Worm (Caenorhabditis elegans): ENCODE results near the gene T25B6.5.

The T25B6.5 gene

ce11 chrX:8971461-8971860, 50.1 kb downstream of the T25B6.5 start (continued):
- TF ChIP-seq snpc-3.4 (tag; optimal IDR thresholded peaks at IDR 0.05), result peak; percentile 55
- no peak for TF ChIP-seq atf-7 (tag; optimal IDR thresholded peaks at IDR 0.05)
- TF ChIP-seq attf-6 (GFP tag; IDR thresholded peaks at IDR 0.05), result no peak
- TF ChIP-seq cebp-2 (GFP tag; IDR thresholded peaks at IDR 0.05), result no peak
- peak; percentile 94 for TF ChIP-seq B0261.1 (tag; optimal IDR thresholded peaks at IDR 0.05)
- TF ChIP-seq zfh-2 (GFP tag; conservative IDR thresholded peaks at IDR 0.05), result no peak
- peak; percentile 97 for TF ChIP-seq tbp1 (GFP tag; optimal IDR thresholded peaks at IDR 0.05)
- TF ChIP-seq gei-17 (GFP tag; optimal IDR thresholded peaks at IDR 0.05), result no peak
- TF ChIP-seq Y67H2A.10 (GFP tag; conservative IDR thresholded peaks at IDR 0.05), result no peak
- peak; percentile 0 for TF ChIP-seq tlf-1 (GFP tag; optimal IDR thresholded peaks at IDR 0.05)
- TF ChIP-seq F39B2.1 (GFP tag; IDR thresholded peaks at IDR 0.05), result no peak
- TF ChIP-seq madf-3 (GFP tag; IDR thresholded peaks at IDR 0.05), result no peak
- TF ChIP-seq ztf-22 (GFP tag; optimal IDR thresholded peaks at IDR 0.05), result no peak
- no peak for TF ChIP-seq K11D2.4 (GFP tag; IDR thresholded peaks at IDR 0.05)
- no peak for TF ChIP-seq akir-1 (GFP tag; optimal IDR thresholded peaks at IDR 0.05)
- peak; percentile 2 for TF ChIP-seq F49E8.2 (tag; optimal IDR thresholded peaks at IDR 0.05; ENCODE audit: insufficient read depth)
- no peak for TF ChIP-seq ceh-79 (tag; optimal IDR thresholded peaks at IDR 0.05)
- no peak for TF ChIP-seq F57C9.4 (tag; optimal IDR thresholded peaks at IDR 0.05)
- TF ChIP-seq B0019.2 (GFP tag; conservative IDR thresholded peaks at IDR 0.05), result no peak
- TF ChIP-seq zim-3 (tag; optimal IDR thresholded peaks at IDR 0.05), result peak; percentile 43
- peak; percentile 64 for TF ChIP-seq madf-10 (tag; optimal IDR thresholded peaks at IDR 0.05)
- TF ChIP-seq mel-28 (tag; optimal IDR thresholded peaks at IDR 0.05; ENCODE audit: borderline replicate concordance), result peak; percentile 18
- TF ChIP-seq sptf-2 (GFP tag; optimal IDR thresholded peaks at IDR 0.05), result no peak
- TF ChIP-seq aptf-2 (GFP tag; conservative IDR thresholded peaks at IDR 0.05), result no peak
- TF ChIP-seq F23B12.7 (tag; optimal IDR thresholded peaks at IDR 0.05; ENCODE audit: insufficient read depth), result peak; percentile 76
- no peak for TF ChIP-seq ztf-28 (GFP tag; IDR thresholded peaks at IDR 0.05)
- TF ChIP-seq nfyb-1 (GFP tag; IDR thresholded peaks at IDR 0.05), result peak; percentile 81
- TF ChIP-seq ztf-26 (tag; optimal IDR thresholded peaks at IDR 0.05), result peak; percentile 2
- peak; percentile 86 for TF ChIP-seq him-1 (tag; optimal IDR thresholded peaks at IDR 0.05)
- no peak for TF ChIP-seq unc-62 (GFP tag; optimal IDR thresholded peaks at IDR 0.05)
- no peak for TF ChIP-seq efl-1 (GFP tag; optimal IDR thresholded peaks at IDR 0.05)
- no peak for TF ChIP-seq nfya-1 (tag; optimal IDR thresholded peaks at IDR 0.05; ENCODE audit: borderline replicate concordance, insufficient read depth)
- TF ChIP-seq D2030.7 (GFP tag; IDR thresholded peaks at IDR 0.05), result peak; percentile 54
- TF ChIP-seq repo-1 (tag; optimal IDR thresholded peaks at IDR 0.05), result no peak
- TF ChIP-seq attf-3 (GFP tag; conservative IDR thresholded peaks at IDR 0.05), result no peak
- TF ChIP-seq ztf-6 (GFP tag; IDR thresholded peaks at IDR 0.05), result no peak
- TF ChIP-seq ceh-100 (GFP tag; IDR thresholded peaks at IDR 0.05), result peak; percentile 50; the same call in 1 of the 2 replicates
- TF ChIP-seq fkh-3 (tag; optimal IDR thresholded peaks at IDR 0.05), result no peak
- no peak for TF ChIP-seq egl-18 (GFP tag; IDR thresholded peaks at IDR 0.05)
- TF ChIP-seq ZK185.1 (tag; optimal IDR thresholded peaks at IDR 0.05; ENCODE audit: poor library complexity, severe bottlenecking), result peak; percentile 74
- no peak for TF ChIP-seq bed-1 (GFP tag; IDR thresholded peaks at IDR 0.05)
- TF ChIP-seq F57A8.1 (GFP tag; optimal IDR thresholded peaks at IDR 0.05), result peak; percentile 17
- no peak for TF ChIP-seq dpff-1 (tag; optimal IDR thresholded peaks at IDR 0.05)
- TF ChIP-seq Y56A3A.18 (GFP tag; IDR thresholded peaks at IDR 0.05), result peak; percentile 90
- peak; percentile 45 for TF ChIP-seq lsy-27 (tag; optimal IDR thresholded peaks at IDR 0.05; ENCODE audit: borderline replicate concordance, insufficient read depth)
- TF ChIP-seq B0035.1 (tag; optimal IDR thresholded peaks at IDR 0.05), result peak; percentile 23
- TF ChIP-seq hsf-1 (GFP tag; IDR thresholded peaks at IDR 0.05), result 0 out of 2 replicates have a peak, but pooled peaks have one; percentile 34
- TF ChIP-seq lir-1 (GFP tag; conservative IDR thresholded peaks at IDR 0.05), result no peak; the same call in 1 of the 2 replicates
